Fruit fly (Drosophila melanogaster) whole organism, prepupa: ENCODE results near the gene ATPsynCF6.

Experiments
- Blimp-1 ChIP-seq: fragments of 200-800 bp; sonication (Bioruptor generic); optimal IDR thresholded peaks from 3 replicates; lab custom pipeline; 2017; ENCODE audit warnings: missing biosample characterization, missing genetic modification characterization, mild to moderate bottlenecking, moderate library complexity, missing genetic modification reagents
- CG10631 ChIP-seq: fragments of 200-800 bp; sonication (Bioruptor generic); optimal IDR thresholded peaks from 2 replicates; lab custom pipeline; 2016; ENCODE audit warnings: missing biosample characterization, missing genetic modification characterization
- CG10669 ChIP-seq: fragments of 200-800 bp; sonication (Bioruptor generic); optimal IDR thresholded peaks from 3 replicates; lab custom pipeline; 2018; ENCODE audit warnings: missing biosample characterization, mild to moderate bottlenecking, missing genetic modification characterization, moderate library complexity
- CG11294 ChIP-seq: fragments of 200-800 bp; sonication (Bioruptor generic); IDR thresholded peaks from 2 replicates; pipeline ENCODE4 v1.3.6; 2022; ENCODE audit warnings: missing biosample characterization, missing genetic modification characterization
- CG11902 ChIP-seq: fragments of 200-800 bp; sonication (Bioruptor generic); optimal IDR thresholded peaks from 3 replicates; lab custom pipeline; 2016; ENCODE audit warnings: missing biosample characterization, missing genetic modification characterization
- CG15336 ChIP-seq: fragments of 200-800 bp; sonication (Bioruptor generic); IDR thresholded peaks from 2 replicates; pipeline ENCODE4 v1.3.6; 2022; ENCODE audit warnings: missing biosample characterization, missing genetic modification characterization
- CG16779 ChIP-seq: fragments of 200-800 bp; sonication (Bioruptor generic); optimal IDR thresholded peaks from 3 replicates; lab custom pipeline; 2017; ENCODE audit warnings: missing biosample characterization, mild to moderate bottlenecking, missing genetic modification characterization
- CG31627 ChIP-seq: fragments of 200-800 bp; sonication (Bioruptor generic); optimal IDR thresholded peaks from 3 replicates; lab custom pipeline; 2016; ENCODE audit warnings: missing biosample characterization, missing genetic modification characterization
- CG32006 ChIP-seq: fragments of 200-800 bp; sonication (Bioruptor generic); optimal IDR thresholded peaks from 3 replicates; lab custom pipeline; 2017; ENCODE audit warnings: missing biosample characterization, mild to moderate bottlenecking, missing genetic modification characterization
- CG3919 ChIP-seq: fragments of 200-800 bp; sonication (Bioruptor generic); optimal IDR thresholded peaks from 3 replicates; lab custom pipeline; 2016; ENCODE audit warnings: missing biosample characterization, missing genetic modification characterization
- CG4318 ChIP-seq: fragments of 200-800 bp; sonication (Bioruptor generic); optimal IDR thresholded peaks from 3 replicates; lab custom pipeline; 2017; ENCODE audit warnings: missing biosample characterization, mild to moderate bottlenecking, missing genetic modification characterization
- CG6163 ChIP-seq: fragments of 200-800 bp; sonication (Bioruptor generic); IDR thresholded peaks from 3 replicates; pipeline ENCODE4 v1.3.6; 2022; ENCODE audit warnings: missing biosample characterization, missing genetic modification characterization
- CG6276 ChIP-seq: fragments of 200-800 bp; sonication (Bioruptor generic); optimal IDR thresholded peaks from 2 replicates; lab custom pipeline; 2017; ENCODE audit warnings: missing biosample characterization, mild to moderate bottlenecking, missing genetic modification characterization
- CG6792 ChIP-seq: fragments of 200-800 bp; sonication (Bioruptor generic); optimal IDR thresholded peaks from 3 replicates; lab custom pipeline; 2016; ENCODE audit warnings: missing biosample characterization, missing genetic modification characterization
- CG6808 ChIP-seq: fragments of 200-800 bp; sonication (Bioruptor generic); optimal IDR thresholded peaks from 3 replicates; lab custom pipeline; 2017; ENCODE audit warnings: missing biosample characterization, missing genetic modification characterization, mild to moderate bottlenecking, moderate library complexity, missing genetic modification reagents
- CG6854 ChIP-seq: fragments of 200-800 bp; sonication (Bioruptor generic); optimal IDR thresholded peaks from 2 replicates; lab custom pipeline; 2017; ENCODE audit warnings: missing biosample characterization, mild to moderate bottlenecking, missing genetic modification characterization
- CG7368 ChIP-seq: fragments of 200-800 bp; sonication (Bioruptor generic); optimal IDR thresholded peaks from 3 replicates; lab custom pipeline; 2016; ENCODE audit warnings: missing biosample characterization, missing genetic modification characterization
- CG8319 ChIP-seq: fragments of 200-800 bp; sonication (Bioruptor generic); optimal IDR thresholded peaks from 3 replicates; lab custom pipeline; 2016; ENCODE audit warnings: missing biosample characterization, missing genetic modification characterization
- CG8632 ChIP-seq: fragments of 200-800 bp; sonication (Bioruptor generic); optimal IDR thresholded peaks from 3 replicates; lab custom pipeline; 2016; ENCODE audit warnings: missing biosample characterization, missing genetic modification characterization
- Eip75B ChIP-seq: fragments of 200-800 bp; sonication (Bioruptor generic); optimal IDR thresholded peaks from 3 replicates; lab custom pipeline; 2016; ENCODE audit warnings: missing biosample characterization, missing genetic modification characterization
- Eip78C ChIP-seq: fragments of 200-800 bp; sonication (Bioruptor generic); peaks from one replicate; lab custom pipeline; 2016; ENCODE audit warnings: missing biosample characterization, missing genetic modification characterization
- Eip93F ChIP-seq: fragments of 200-800 bp; sonication (Bioruptor generic); optimal IDR thresholded peaks from 2 replicates; lab custom pipeline; 2016; ENCODE audit warnings: missing biosample characterization, mild to moderate bottlenecking, missing genetic modification characterization
- Ets21C ChIP-seq: fragments of 200-800 bp; sonication (Bioruptor generic); optimal IDR thresholded peaks from 3 replicates; lab custom pipeline; 2016; ENCODE audit warnings: missing biosample characterization, missing genetic modification characterization
- Ets96B ChIP-seq: fragments of 200-800 bp; optimal IDR thresholded peaks from 2 replicates; lab custom pipeline; 2019; ENCODE audit warnings: missing biosample characterization, mild to moderate bottlenecking, missing genetic modification characterization, moderate library complexity
- Gug ChIP-seq: fragments of 200-800 bp; sonication (Bioruptor generic); IDR thresholded peaks from 2 replicates; pipeline ENCODE4 v1.3.6; 2022; ENCODE audit warnings: missing biosample characterization, missing genetic modification characterization
- Hr38 ChIP-seq: sonication (Bioruptor generic); optimal IDR thresholded peaks from 2 replicates; lab custom pipeline; 2016; ENCODE audit warnings: missing biosample characterization, missing genetic modification characterization
- Hr39 ChIP-seq: fragments of 200-800 bp; sonication (Bioruptor generic); optimal IDR thresholded peaks from 2 replicates; lab custom pipeline; 2016; ENCODE audit warnings: missing biosample characterization, missing genetic modification characterization
- Hr4 ChIP-seq: fragments of 200-800 bp; sonication (Bioruptor generic); optimal IDR thresholded peaks from 3 replicates; lab custom pipeline; 2016; ENCODE audit warnings: missing biosample characterization, missing genetic modification characterization
- Lpt ChIP-seq: fragments of 200-800 bp; sonication (Bioruptor generic); optimal IDR thresholded peaks from 3 replicates; lab custom pipeline; 2016; ENCODE audit warnings: missing biosample characterization, missing genetic modification characterization
- Smox ChIP-seq: fragments of 200-800 bp; sonication (Bioruptor generic); optimal IDR thresholded peaks from 3 replicates; lab custom pipeline; 2016; ENCODE audit warnings: missing biosample characterization, missing genetic modification characterization
- Sox102F ChIP-seq: fragments of 200-800 bp; sonication (Bioruptor generic); optimal IDR thresholded peaks from 2 replicates; lab custom pipeline; 2016; ENCODE audit warnings: missing biosample characterization, mild to moderate bottlenecking, missing genetic modification characterization
- Sox15 ChIP-seq: fragments of 200-800 bp; sonication (Bioruptor generic); optimal IDR thresholded peaks from 3 replicates; lab custom pipeline; 2016; ENCODE audit warnings: missing biosample characterization, missing genetic modification characterization
- achi ChIP-seq: fragments of 200-800 bp; sonication (Bioruptor generic); optimal IDR thresholded peaks from 3 replicates; lab custom pipeline; 2016; ENCODE audit warnings: missing biosample characterization, missing genetic modification characterization
- cyc ChIP-seq: fragments of 200-800 bp; sonication (Bioruptor generic); optimal IDR thresholded peaks from 3 replicates; lab custom pipeline; 2016; ENCODE audit warnings: missing biosample characterization, missing genetic modification characterization
- dac ChIP-seq: fragments of 200-800 bp; sonication (Bioruptor generic); optimal IDR thresholded peaks from 2 replicates; lab custom pipeline; 2017; ENCODE audit warnings: missing biosample characterization, mild to moderate bottlenecking, missing genetic modification characterization
- dsx ChIP-seq: fragments of 200-800 bp; optimal IDR thresholded peaks from 3 replicates; lab custom pipeline; 2019; ENCODE audit warnings: missing biosample characterization, mild to moderate bottlenecking, missing genetic modification characterization, moderate library complexity; ENCODE audit not compliant: poor library complexity, severe bottlenecking
- eg ChIP-seq: fragments of 200-800 bp; sonication (Bioruptor generic); IDR thresholded peaks from 3 replicates; pipeline ENCODE4 v1.3.6; 2022; ENCODE audit warnings: missing biosample characterization, missing genetic modification characterization
- esn ChIP-seq: fragments of 200-800 bp; sonication (Bioruptor generic); optimal IDR thresholded peaks from 2 replicates; lab custom pipeline; 2016; ENCODE audit warnings: missing biosample characterization, mild to moderate bottlenecking, missing genetic modification characterization, moderate library complexity
- fd59A ChIP-seq: fragments of 200-800 bp; sonication (Bioruptor generic); optimal IDR thresholded peaks from 2 replicates; lab custom pipeline; 2017; ENCODE audit warnings: missing biosample characterization, mild to moderate bottlenecking, missing genetic modification characterization, missing genetic modification reagents
- fd85E ChIP-seq: fragments of 200-800 bp; sonication (Bioruptor generic); optimal IDR thresholded peaks from 3 replicates; lab custom pipeline; 2016; ENCODE audit warnings: missing biosample characterization, missing genetic modification characterization
- fkh ChIP-seq: fragments of 200-800 bp; sonication (Bioruptor generic); optimal IDR thresholded peaks from 3 replicates; lab custom pipeline; 2017; ENCODE audit warnings: missing biosample characterization, mild to moderate bottlenecking, missing genetic modification characterization, moderate library complexity
- lz ChIP-seq: fragments of 200-800 bp; sonication (Bioruptor generic); optimal IDR thresholded peaks from 3 replicates; lab custom pipeline; 2016; ENCODE audit warnings: missing biosample characterization, missing genetic modification characterization
- net ChIP-seq: fragments of 200-800 bp; sonication (Bioruptor generic); optimal IDR thresholded peaks from 3 replicates; lab custom pipeline; 2016; ENCODE audit warnings: missing biosample characterization, missing genetic modification characterization
- pdm3 ChIP-seq: fragments of 200-800 bp; sonication (Bioruptor generic); optimal IDR thresholded peaks from 3 replicates; lab custom pipeline; 2016; ENCODE audit warnings: missing biosample characterization, missing genetic modification characterization
- salr ChIP-seq, 2 experiments: fragments of 200-800 bp; sonication (Bioruptor generic); optimal IDR thresholded peaks; 3 replicates each; lab custom pipeline; 2016 to 2018; ENCODE audit warnings: missing biosample characterization in 2 of 2, missing genetic modification characterization in 2 of 2, mild to moderate bottlenecking in 1 of 2
- spab ChIP-seq: fragments of 200-800 bp; sonication (Bioruptor generic); optimal IDR thresholded peaks from 2 replicates; lab custom pipeline; 2017; ENCODE audit warnings: missing biosample characterization, mild to moderate bottlenecking, missing genetic modification characterization, missing genetic modification reagents
- vri ChIP-seq: fragments of 200-800 bp; sonication (Bioruptor generic); optimal IDR thresholded peaks from 3 replicates; lab custom pipeline; 2016; ENCODE audit warnings: missing biosample characterization, mild to moderate bottlenecking, missing genetic modification characterization

ATPsynCF6 gene

DNA sequence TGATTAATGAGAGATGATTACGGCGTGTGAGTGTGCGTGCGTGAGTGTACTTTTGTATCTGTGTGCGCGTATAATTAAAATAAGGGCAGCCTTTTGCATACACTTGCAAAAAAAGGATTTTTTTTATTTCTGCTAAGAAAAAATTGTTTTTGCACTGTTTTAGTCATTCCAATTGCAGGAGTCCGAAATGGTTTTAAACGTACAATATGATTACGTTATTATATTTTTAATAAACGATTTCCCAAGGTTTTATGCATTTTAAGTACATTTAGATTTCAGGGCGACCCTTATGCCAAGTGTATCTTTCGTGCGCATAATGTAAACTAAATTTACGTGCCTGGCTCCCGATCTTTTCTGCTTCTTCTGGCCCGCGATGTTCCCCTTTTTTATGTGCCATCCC is 21.0 kb downstream of the ATPsynCF6 start (continued):
- TF ChIP-seq CG7368 (GFP tag; lab: Kevin White, UChicago) (peak; percentile 54), CG15336 (GFP tag; lab: Robert Waterston, UW) (peak; percentile 46), Blimp-1 (GFP tag; lab: Kevin White, UChicago) (no peak), Eip75B (GFP tag; lab: Kevin White, UChicago) (peak; percentile 35), CG31627 (GFP tag; lab: Kevin White, UChicago) (peak; percentile 67), Lpt (no peak), achi (GFP tag; lab: Kevin White, UChicago) (peak; percentile 68), CG6854 (GFP tag; lab: Kevin White, UChicago) (no peak), Sox15 (GFP tag; lab: Kevin White, UChicago) (peak; percentile 65), CG10669 (GFP tag; lab: Kevin White, UChicago) (peak; percentile 73), CG4318 (GFP tag; lab: Kevin White, UChicago) (peak; percentile 16), fd59A (peak; percentile 69), cyc (peak; percentile 65), CG6792 (GFP tag; lab: Kevin White, UChicago) (peak; percentile 69), esn (GFP tag; lab: Kevin White, UChicago) (peak; percentile 67), CG8632 (GFP tag; lab: Kevin White, UChicago) (peak; percentile 66), CG6276 (GFP tag; lab: Kevin White, UChicago) (peak; percentile 25), Hr4 (GFP tag; lab: Kevin White, UChicago) (peak; percentile 77), dsx (peak; percentile 58), fkh (no peak), Eip93F (no peak), Hr39 (peak; percentile 63), Gug (GFP tag; lab: Robert Waterston, UW) (peak; percentile 54), CG11294 (0 out of 2 replicates have a peak, but pooled peaks have one; percentile 34), fd85E (no peak), CG3919 (GFP tag; lab: Kevin White, UChicago) (peak; percentile 78), Smox (GFP tag; lab: Kevin White, UChicago) (peak; percentile 60)

DNA sequence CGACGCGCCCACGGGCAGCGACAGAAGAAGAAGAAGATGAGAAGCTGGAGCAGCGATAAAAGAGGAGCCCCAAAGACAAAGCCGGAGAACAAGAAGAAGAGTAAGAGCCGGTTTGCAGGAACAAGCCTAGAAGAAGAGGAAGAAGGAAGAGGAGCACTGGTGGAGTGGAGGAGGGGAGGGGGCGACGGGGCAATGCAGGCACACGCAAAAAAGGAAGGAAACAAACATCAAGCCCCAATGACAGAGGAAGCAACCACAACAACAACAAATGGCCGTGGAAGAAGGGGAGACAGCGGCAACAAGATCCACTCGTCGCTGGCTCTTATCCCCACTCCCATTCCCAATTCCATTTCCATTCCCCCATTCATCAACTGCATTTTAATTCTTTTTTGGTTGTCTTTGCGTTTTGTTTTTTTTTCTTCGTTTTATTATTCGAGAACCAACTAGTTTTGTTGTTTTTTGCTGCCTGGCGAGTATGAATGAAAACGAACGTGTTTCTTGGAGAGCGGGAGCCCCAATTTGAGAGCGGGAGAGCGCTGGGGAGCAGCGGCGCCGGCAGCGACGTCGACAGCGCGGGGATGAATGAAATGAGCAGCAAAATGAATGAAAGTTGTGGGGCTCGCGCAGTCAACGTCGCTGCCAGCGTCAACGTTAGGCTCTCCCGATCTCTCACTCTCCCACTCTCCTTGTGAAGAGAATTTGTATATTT is 21.7 kb downstream of the ATPsynCF6 start:
- no peak for TF ChIP-seq Sox15 (GFP tag; lab: Kevin White, UChicago)
- TF ChIP-seq cyc, result no peak
- TF ChIP-seq CG6163 (GFP tag; lab: Robert Waterston, UW), result peak; percentile 98
- TF ChIP-seq Eip93F, result no peak
- TF ChIP-seq Lpt, result peak; percentile 95
- TF ChIP-seq pdm3 (GFP tag; lab: Kevin White, UChicago), result peak; percentile 80
- TF ChIP-seq lz (GFP tag; lab: Kevin White, UChicago), result no peak
- peak; percentile 78 for TF ChIP-seq Gug (GFP tag; lab: Robert Waterston, UW)
- TF ChIP-seq vri (GFP tag; lab: Kevin White, UChicago), result peak; percentile 82
- TF ChIP-seq eg (GFP tag; lab: Robert Waterston, UW), result peak; percentile 98
- peak; percentile 94 for TF ChIP-seq net
- peak; percentile 45 for TF ChIP-seq dsx
- peak; percentile 88 for TF ChIP-seq Eip78C (GFP tag; lab: Kevin White, UChicago)
- peak; percentile 97 for TF ChIP-seq CG6808 (GFP tag; lab: Kevin White, UChicago)
- peak; percentile 76 for TF ChIP-seq Ets96B
- TF ChIP-seq Sox102F, result peak; percentile 43
- peak; percentile 26 for TF ChIP-seq CG8319 (GFP tag; lab: Kevin White, UChicago)
- TF ChIP-seq fd59A, result peak; percentile 77
- peak; percentile 64 for TF ChIP-seq fd85E
- TF ChIP-seq CG4318 (GFP tag; lab: Kevin White, UChicago), result no peak
- TF ChIP-seq CG10631 (GFP tag; lab: Kevin White, UChicago), result peak; percentile 53
- no peak for TF ChIP-seq Hr39
- peak; percentile 98 for TF ChIP-seq spab
- TF ChIP-seq CG10669 (GFP tag; lab: Kevin White, UChicago), result peak; percentile 94
- TF ChIP-seq CG11902 (GFP tag; lab: Kevin White, UChicago), result no peak
- TF ChIP-seq CG6854 (GFP tag; lab: Kevin White, UChicago), result peak; percentile 94
- TF ChIP-seq CG16779, result peak; percentile 98
- TF ChIP-seq dac (GFP tag; lab: Kevin White, UChicago), result peak; percentile 57
- TF ChIP-seq Ets21C, result no peak
- peak; percentile 97 for TF ChIP-seq Blimp-1 (GFP tag; lab: Kevin White, UChicago)
- peak; percentile 53 for TF ChIP-seq CG32006 (GFP tag; lab: Kevin White, UChicago)
- no peak for TF ChIP-seq Smox (GFP tag; lab: Kevin White, UChicago)
- TF ChIP-seq Eip75B (GFP tag; lab: Kevin White, UChicago), result peak; percentile 79
- no peak for TF ChIP-seq CG31627 (GFP tag; lab: Kevin White, UChicago)
- TF ChIP-seq Hr38, result no peak
- peak; percentile 84 to 90 for TF ChIP-seq salr (GFP tag; optimal IDR thresholded peaks at IDR 0.05; lab: Kevin White, UChicago)
